Fruit fly (Drosophila melanogaster) whole organism, embryonic: ENCODE results near the gene Ostgamma.

Experiments
- Adf1 ChIP-seq: fragments of 200-800 bp; sonication (Bioruptor generic); IDR thresholded peaks from 2 replicates; pipeline ENCODE4 v1.3.6; 2022; ENCODE audit warnings: missing biosample characterization, missing genetic modification characterization
- Aef1 ChIP-seq: fragments of 200-800 bp; sonication (Bioruptor generic); IDR thresholded peaks from 3 replicates; pipeline ENCODE4 v1.3.6; 2022; ENCODE audit warnings: missing biosample characterization, missing genetic modification characterization
- B-H2 ChIP-seq: fragments of 200-800 bp; sonication (Bioruptor generic); optimal IDR thresholded peaks from 2 replicates; lab custom pipeline; 2018; ENCODE audit warnings: missing biosample characterization, mild to moderate bottlenecking, missing genetic modification characterization
- BtbVII ChIP-seq: fragments of 200-800 bp; sonication (Bioruptor generic); optimal IDR thresholded peaks from 3 replicates; lab custom pipeline; 2017; ENCODE audit warnings: missing biosample characterization, mild to moderate bottlenecking, missing genetic modification characterization
- CG10321 ChIP-seq: fragments of 200-800 bp; sonication (Bioruptor generic); IDR thresholded peaks from 2 replicates; pipeline ENCODE4 v1.3.6; 2022; ENCODE audit warnings: missing biosample characterization, missing genetic modification characterization
- CG14667 ChIP-seq: fragments of 200-800 bp; sonication (Bioruptor generic); IDR thresholded peaks from 2 replicates; pipeline ENCODE4 v1.3.6; 2022; ENCODE audit warnings: missing biosample characterization, missing genetic modification characterization
- CG16815 ChIP-seq: fragments of 200-800 bp; sonication (Bioruptor generic); optimal IDR thresholded peaks from 3 replicates; lab custom pipeline; 2017; ENCODE audit warnings: missing biosample characterization, mild to moderate bottlenecking, missing genetic modification characterization
- CG17568 ChIP-seq: fragments of 200-800 bp; sonication (Bioruptor generic); optimal IDR thresholded peaks from 2 replicates; lab custom pipeline; 2018; ENCODE audit warnings: missing biosample characterization, mild to moderate bottlenecking, missing genetic modification characterization, moderate library complexity
- CG33213 ChIP-seq: fragments of 200-800 bp; sonication (Bioruptor generic); optimal IDR thresholded peaks from 3 replicates; lab custom pipeline; 2016; ENCODE audit warnings: missing biosample characterization, missing genetic modification characterization
- CG34376 ChIP-seq: fragments of 200-800 bp; sonication (Bioruptor generic); optimal IDR thresholded peaks from 2 replicates; lab custom pipeline; 2018; ENCODE audit warnings: missing biosample characterization, mild to moderate bottlenecking, missing genetic modification characterization
- CG5180 ChIP-seq: fragments of 200-800 bp; sonication (Bioruptor generic); optimal IDR thresholded peaks from 3 replicates; lab custom pipeline; 2017; ENCODE audit warnings: missing biosample characterization, missing genetic modification characterization, mild to moderate bottlenecking, moderate library complexity, missing genetic modification reagents
- CG5245 ChIP-seq: fragments of 200-800 bp; sonication (Bioruptor generic); optimal IDR thresholded peaks from 3 replicates; lab custom pipeline; 2016; ENCODE audit warnings: missing biosample characterization, missing genetic modification characterization
- CG6765 ChIP-seq: fragments of 200-800 bp; sonication (Bioruptor generic); optimal IDR thresholded peaks from 3 replicates; lab custom pipeline; 2017; ENCODE audit warnings: missing biosample characterization, mild to moderate bottlenecking, missing genetic modification characterization
- CG9817 ChIP-seq: fragments of 200-800 bp; sonication (Bioruptor generic); optimal IDR thresholded peaks from 2 replicates; lab custom pipeline; 2018; ENCODE audit warnings: missing biosample characterization, mild to moderate bottlenecking, missing genetic modification characterization, moderate library complexity
- D19B ChIP-seq: fragments of 200-800 bp; sonication (Bioruptor generic); optimal IDR thresholded peaks from 2 replicates; lab custom pipeline; 2017; ENCODE audit warnings: missing biosample characterization, mild to moderate bottlenecking, missing genetic modification characterization
- Deaf1 ChIP-seq: fragments of 200-800 bp; optimal IDR thresholded peaks from 3 replicates; lab custom pipeline; 2019; ENCODE audit warnings: missing biosample characterization, mild to moderate bottlenecking, missing genetic modification characterization, moderate library complexity
- Dll ChIP-seq: fragments of 200-800 bp; sonication (Bioruptor generic); IDR thresholded peaks from 4 replicates; pipeline ENCODE4 v1.3.6; 2022; ENCODE audit warnings: missing biosample characterization, missing genetic modification characterization; ENCODE audit not compliant: partially characterized antibody
- ERR ChIP-seq: fragments of 200-800 bp; sonication (Bioruptor generic); optimal IDR thresholded peaks from 2 replicates; lab custom pipeline; 2016; ENCODE audit warnings: missing biosample characterization, missing genetic modification characterization
- HLHmδ ChIP-seq: fragments of 200-800 bp; sonication (Bioruptor generic); optimal IDR thresholded peaks from 2 replicates; lab custom pipeline; 2018; ENCODE audit warnings: missing biosample characterization, mild to moderate bottlenecking, missing genetic modification characterization, moderate library complexity
- Hey ChIP-seq: fragments of 200-800 bp; sonication (Bioruptor generic); optimal IDR thresholded peaks from 3 replicates; lab custom pipeline; 2018; ENCODE audit warnings: missing biosample characterization, mild to moderate bottlenecking, missing genetic modification characterization
- HmgZ ChIP-seq: fragments of 200-800 bp; sonication (Bioruptor generic); optimal IDR thresholded peaks from 2 replicates; lab custom pipeline; 2018; ENCODE audit warnings: missing biosample characterization, mild to moderate bottlenecking, missing genetic modification characterization
- Hr78 ChIP-seq, 2 experiments: fragments of 200-800 bp in 1 of 2; fragments of >200 bp in 1 of 2; sonication (Bioruptor generic) in 1 of 2; optimal IDR thresholded peaks; 2 replicates each; lab custom pipeline; 2017 to 2019; ENCODE audit warnings: missing biosample characterization in 2 of 2, missing genetic modification characterization in 2 of 2, mild to moderate bottlenecking in 1 of 2, moderate library complexity in 1 of 2
- Opbp ChIP-seq: fragments of 200-800 bp; sonication (Bioruptor generic); IDR thresholded peaks from 3 replicates; pipeline ENCODE4 v1.3.6; 2022; ENCODE audit warnings: missing biosample characterization, missing genetic modification characterization; ENCODE audit not compliant: partially characterized antibody
- Ssrp ChIP-seq: fragments of 200-800 bp; sonication (Bioruptor generic); optimal IDR thresholded peaks from 2 replicates; lab custom pipeline; 2018; ENCODE audit warnings: missing biosample characterization, mild to moderate bottlenecking, missing genetic modification characterization, moderate library complexity
- Trl ChIP-seq, 3 experiments: fragments of >200 bp in 2 of 3; fragments of 200-800 bp in 1 of 3; sonication (Bioruptor generic) in 1 of 3; optimal IDR thresholded peaks; 2 replicates in 1 of 3; 3 replicates in 2 of 3; lab custom pipeline; 2016 to 2017; ENCODE audit warnings: missing biosample characterization in 1 of 3, missing genetic modification characterization in 1 of 3
- Xbp1 ChIP-seq: fragments of 200-800 bp; sonication (Bioruptor generic); optimal IDR thresholded peaks from 3 replicates; lab custom pipeline; 2016; ENCODE audit warnings: missing biosample characterization, mild to moderate bottlenecking, missing genetic modification characterization
- bowl ChIP-seq: fragments of 200-800 bp; sonication (Bioruptor generic); IDR thresholded peaks from 2 replicates; pipeline ENCODE4 v1.3.6; 2022; ENCODE audit warnings: missing biosample characterization, missing genetic modification characterization
- chinmo ChIP-seq: fragments of 200-800 bp; sonication (Bioruptor generic); IDR thresholded peaks from 4 replicates; pipeline ENCODE4 v1.3.6; 2022; ENCODE audit warnings: missing biosample characterization, missing genetic modification characterization; ENCODE audit not compliant: partially characterized antibody
- exex ChIP-seq: fragments of 200-800 bp; sonication (Bioruptor generic); optimal IDR thresholded peaks from 4 replicates; lab custom pipeline; 2018; ENCODE audit warnings: missing biosample characterization, mild to moderate bottlenecking, missing genetic modification characterization, moderate library complexity
- grn ChIP-seq: fragments of 200-800 bp; sonication (Bioruptor generic); optimal IDR thresholded peaks from 3 replicates; lab custom pipeline; 2017; ENCODE audit warnings: missing biosample characterization, missing genetic modification characterization
- kay ChIP-seq: fragments of 200-800 bp; sonication (Bioruptor generic); optimal IDR thresholded peaks from 2 replicates; lab custom pipeline; 2016; ENCODE audit warnings: missing biosample characterization, missing genetic modification characterization
- lab ChIP-seq: fragments of 200-800 bp; sonication (Bioruptor generic); optimal IDR thresholded peaks from 3 replicates; lab custom pipeline; 2017; ENCODE audit warnings: missing biosample characterization, missing genetic modification characterization, mild to moderate bottlenecking, moderate library complexity, missing genetic modification reagents
- lmd ChIP-seq: fragments of 200-800 bp; sonication (Bioruptor generic); IDR thresholded peaks from 2 replicates; pipeline ENCODE4 v1.3.6; 2022; ENCODE audit warnings: missing biosample characterization, missing genetic modification characterization
- oc ChIP-seq: fragments of 200-800 bp; sonication (Bioruptor generic); optimal IDR thresholded peaks from 2 replicates; lab custom pipeline; 2018; ENCODE audit warnings: missing biosample characterization, mild to moderate bottlenecking, missing genetic modification characterization, moderate library complexity
- sens ChIP-seq: fragments of 200-800 bp; sonication (Bioruptor generic); peaks from one replicate; lab custom pipeline; 2016; ENCODE audit warnings: missing biosample characterization, missing genetic modification characterization
- shn ChIP-seq: fragments of 200-800 bp; sonication (Bioruptor generic); optimal IDR thresholded peaks from 3 replicates; lab custom pipeline; 2016; ENCODE audit warnings: missing biosample characterization, missing genetic modification characterization
- sug ChIP-seq: fragments of 200-800 bp; optimal IDR thresholded peaks from 2 replicates; lab custom pipeline; 2019; ENCODE audit warnings: missing biosample characterization, mild to moderate bottlenecking, missing genetic modification characterization, moderate library complexity
- twi ChIP-seq: fragments of 200-800 bp; optimal IDR thresholded peaks from 2 replicates; lab custom pipeline; 2019; ENCODE audit warnings: missing biosample characterization, mild to moderate bottlenecking, missing genetic modification characterization, moderate library complexity
- wek ChIP-seq: fragments of 200-800 bp; sonication (Bioruptor generic); optimal IDR thresholded peaks from 3 replicates; lab custom pipeline; 2018; ENCODE audit warnings: missing biosample characterization, mild to moderate bottlenecking, missing genetic modification characterization, moderate library complexity

Gene Ostgamma

dm6 chr2L:8346260-8346659 lies 38.3 kb upstream of the Ostgamma start, which contains the start of gene CG7778 (continued):
- TF ChIP-seq Trl (optimal IDR thresholded peaks at IDR 0.05; lab: Kevin White, UChicago): peak; percentile 60 to 65
- TF ChIP-seq Trl (GFP tag; optimal IDR thresholded peaks at IDR 0.05; lab: Kevin White, UChicago): no peak
- no peak for TF ChIP-seq Ssrp (tag; lab: Kevin White, UChicago)
- no peak for TF ChIP-seq HLHmδ (GFP tag; lab: Kevin White, UChicago)
- peak; percentile 46; the same call in 1 of the 2 replicates for TF ChIP-seq CG10321 (GFP tag; lab: Robert Waterston, UW)

dm6 chr2L:8344536-8344935 lies 36.5 kb upstream of the Ostgamma start:
- no peak for TF ChIP-seq twi
- TF ChIP-seq Adf1 (GFP tag; lab: Robert Waterston, UW): no peak
- peak; percentile 48 for TF ChIP-seq D19B (GFP tag; lab: Kevin White, UChicago)
- no peak for TF ChIP-seq Opbp (GFP tag; lab: Robert Waterston, UW)
- peak; percentile 16 for TF ChIP-seq Deaf1 (tag; lab: Kevin White, UChicago)
- TF ChIP-seq Hr78 (GFP tag; optimal IDR thresholded peaks at IDR 0.05; lab: Kevin White, UChicago): peak in 1 of 2 experiments; percentile 68
- TF ChIP-seq ERR (GFP tag; lab: Kevin White, UChicago): no peak
- TF ChIP-seq shn (GFP tag; lab: Kevin White, UChicago): no peak
- TF ChIP-seq CG17568 (GFP tag; lab: Kevin White, UChicago): no peak
- 0 out of 4 replicates have a peak, but pooled peaks have one; percentile 37 for TF ChIP-seq chinmo (GFP tag; lab: Robert Waterston, UW)
- no peak for TF ChIP-seq CG33213 (GFP tag; lab: Kevin White, UChicago)
- no peak for TF ChIP-seq wek
- TF ChIP-seq CG34376: peak; percentile 78
- TF ChIP-seq CG5180: peak; percentile 74
- no peak for TF ChIP-seq kay
- peak; percentile 96 for TF ChIP-seq exex (tag; lab: Kevin White, UChicago)
- no peak for TF ChIP-seq Dll (GFP tag; lab: Robert Waterston, UW)
- peak; percentile 83 for TF ChIP-seq grn (GFP tag; lab: Kevin White, UChicago)
- no peak for TF ChIP-seq CG5245
- peak; percentile 39 for TF ChIP-seq lab (GFP tag; lab: Kevin White, UChicago)
- TF ChIP-seq BtbVII (GFP tag; lab: Kevin White, UChicago): peak; percentile 2
- peak; percentile 18 for TF ChIP-seq B-H2 (GFP tag; lab: Kevin White, UChicago)
- TF ChIP-seq sug (tag; lab: Kevin White, UChicago): peak; percentile 51
- no peak for TF ChIP-seq lmd (GFP tag; lab: Robert Waterston, UW)
- TF ChIP-seq oc: no peak
- no peak for TF ChIP-seq Xbp1 (GFP tag; lab: Kevin White, UChicago)
- TF ChIP-seq HmgZ (tag; lab: Kevin White, UChicago): peak; percentile 27
- TF ChIP-seq Hey: peak; percentile 14

dm6 chr2L:8342395-8342794 lies 34.4 kb upstream of the Ostgamma start, which contains the start of gene CG14273:
CG14273 (plus strand) TSS chr2L:8342695.
- TF ChIP-seq CG9817 (tag; lab: Kevin White, UChicago) (no peak), CG16815 (GFP tag; lab: Kevin White, UChicago) (no peak), CG14667 (GFP tag; lab: Robert Waterston, UW) (no peak), sens (GFP tag; lab: Kevin White, UChicago) (peak; percentile 11), Aef1 (GFP tag; lab: Robert Waterston, UW) (no peak), bowl (GFP tag; lab: Robert Waterston, UW) (no peak), CG6765 (GFP tag; lab: Kevin White, UChicago) (no peak)
